Fruit fly (Drosophila melanogaster) whole organism, embryonic: ENCODE data around the gene CG17109.
A peak's percentile ranks its signal among the peaks of the same experiment; 100 is the strongest.

Experiments used
- BEAF-32 ChIP-seq: fragments of 200-800 bp; sonication (Bioruptor generic); optimal IDR thresholded peaks from 3 replicates; lab custom pipeline; 2017; ENCODE audit warnings: missing biosample characterization, missing genetic modification characterization, mild to moderate bottlenecking, moderate library complexity, missing genetic modification reagents
- Bteb2 ChIP-seq: fragments of 200-800 bp; sonication (Bioruptor generic); optimal IDR thresholded peaks from 2 replicates; lab custom pipeline; 2016; ENCODE audit warnings: missing biosample characterization, missing genetic modification characterization
- CG10543 ChIP-seq: fragments of 200-800 bp; sonication (Bioruptor generic); optimal IDR thresholded peaks from 3 replicates; lab custom pipeline; 2017; ENCODE audit warnings: missing biosample characterization, mild to moderate bottlenecking, missing genetic modification characterization, moderate library complexity
- CG11723 ChIP-seq: fragments of 200-800 bp; sonication (Bioruptor generic); optimal IDR thresholded peaks from 2 replicates; lab custom pipeline; 2017; ENCODE audit warnings: missing biosample characterization, mild to moderate bottlenecking, missing genetic modification characterization
- CG12104 ChIP-seq: fragments of 200-800 bp; sonication (Bioruptor generic); optimal IDR thresholded peaks from 3 replicates; lab custom pipeline; 2016; ENCODE audit warnings: missing biosample characterization, missing genetic modification characterization
- CG13775 ChIP-seq: fragments of 200-800 bp; sonication (Bioruptor generic); optimal IDR thresholded peaks from 3 replicates; lab custom pipeline; 2017; ENCODE audit warnings: missing biosample characterization, mild to moderate bottlenecking, missing genetic modification characterization
- CG13894 ChIP-seq: fragments of 200-800 bp; sonication (Bioruptor generic); optimal IDR thresholded peaks from 3 replicates; lab custom pipeline; 2018; ENCODE audit warnings: missing biosample characterization, mild to moderate bottlenecking, missing genetic modification characterization, moderate library complexity
- CG1603 ChIP-seq: fragments of 200-800 bp; sonication (Bioruptor generic); optimal IDR thresholded peaks from 2 replicates; lab custom pipeline; 2019; ENCODE audit warnings: missing biosample characterization, mild to moderate bottlenecking, missing genetic modification characterization, moderate library complexity
- CG1647 ChIP-seq: fragments of 200-800 bp; sonication (Bioruptor generic); optimal IDR thresholded peaks from 3 replicates; lab custom pipeline; 2016; ENCODE audit warnings: missing biosample characterization, missing genetic modification characterization
- CG17361 ChIP-seq: fragments of 200-800 bp; sonication (Bioruptor generic); IDR thresholded peaks from 3 replicates; pipeline ENCODE4 v1.3.6; 2022; ENCODE audit warnings: missing biosample characterization, missing genetic modification characterization
- CG17612 ChIP-seq: fragments of 200-800 bp; sonication (Bioruptor generic); IDR thresholded peaks from 2 replicates; pipeline ENCODE4 v1.3.6; 2022; ENCODE audit warnings: missing biosample characterization, missing genetic modification characterization
- CG18011 ChIP-seq: fragments of 200-800 bp; sonication (Bioruptor generic); optimal IDR thresholded peaks from 2 replicates; lab custom pipeline; 2017; ENCODE audit warnings: missing biosample characterization, missing genetic modification characterization, mild to moderate bottlenecking, moderate library complexity, missing genotype
- CG18476 ChIP-seq: fragments of 200-800 bp; sonication (Bioruptor generic); optimal IDR thresholded peaks from 2 replicates; lab custom pipeline; 2016; ENCODE audit warnings: missing biosample characterization, mild to moderate bottlenecking, missing genetic modification characterization
- CG42726 ChIP-seq: fragments of 200-800 bp; sonication (Bioruptor generic); IDR thresholded peaks from 2 replicates; pipeline ENCODE4 v1.3.6; 2022; ENCODE audit warnings: missing biosample characterization, missing genetic modification characterization; ENCODE audit not compliant: partially characterized antibody
- CG4617 ChIP-seq: fragments of 200-800 bp; sonication (Bioruptor generic); optimal IDR thresholded peaks from 3 replicates; lab custom pipeline; 2016; ENCODE audit warnings: missing biosample characterization, missing genetic modification characterization, borderline replicate concordance
- CrebB ChIP-seq: fragments of 200-800 bp; sonication (Bioruptor generic); optimal IDR thresholded peaks from 3 replicates; lab custom pipeline; 2018; ENCODE audit warnings: missing biosample characterization, mild to moderate bottlenecking, missing genetic modification characterization
- Dll ChIP-seq: fragments of 200-800 bp; sonication (Bioruptor generic); IDR thresholded peaks from 4 replicates; pipeline ENCODE4 v1.3.6; 2022; ENCODE audit warnings: missing biosample characterization, missing genetic modification characterization; ENCODE audit not compliant: partially characterized antibody
- E2f2 ChIP-seq: fragments of 200-800 bp; sonication (Bioruptor generic); IDR thresholded peaks from 2 replicates; pipeline ENCODE4 v1.3.6; 2022; ENCODE audit warnings: missing biosample characterization, missing genetic modification characterization
- Fer3 ChIP-seq: fragments of 200-800 bp; sonication (Bioruptor generic); optimal IDR thresholded peaks from 2 replicates; lab custom pipeline; 2018; ENCODE audit warnings: missing biosample characterization, mild to moderate bottlenecking, missing genetic modification characterization, moderate library complexity
- Hand ChIP-seq: fragments of 200-800 bp; sonication (Bioruptor generic); optimal IDR thresholded peaks from 2 replicates; lab custom pipeline; 2017; ENCODE audit warnings: mild to moderate bottlenecking, missing biosample characterization, missing genetic modification reagents, missing genetic modification characterization
- HmgZ ChIP-seq: fragments of 200-800 bp; sonication (Bioruptor generic); optimal IDR thresholded peaks from 2 replicates; lab custom pipeline; 2018; ENCODE audit warnings: missing biosample characterization, mild to moderate bottlenecking, missing genetic modification characterization
- Hmr ChIP-seq: fragments of 200-800 bp; sonication (Bioruptor generic); optimal IDR thresholded peaks from 3 replicates; lab custom pipeline; 2017; ENCODE audit warnings: mild to moderate bottlenecking, missing biosample characterization, missing genetic modification reagents, missing genetic modification characterization
- MBD-R2 ChIP-seq: fragments of 200-800 bp; sonication (Bioruptor generic); IDR thresholded peaks from 2 replicates; pipeline ENCODE4 v1.3.6; 2022; ENCODE audit warnings: missing biosample characterization, missing genetic modification characterization
- MESR4 ChIP-seq: fragments of 200-800 bp; sonication (Bioruptor generic); optimal IDR thresholded peaks from 2 replicates; lab custom pipeline; 2018; ENCODE audit warnings: missing biosample characterization, mild to moderate bottlenecking, missing genetic modification characterization, moderate library complexity
- Optix ChIP-seq: fragments of 200-800 bp; sonication (Bioruptor generic); IDR thresholded peaks from 3 replicates; pipeline ENCODE4 v1.3.6; 2022; ENCODE audit warnings: missing biosample characterization, missing genetic modification characterization
- Poxn ChIP-seq: fragments of 200-800 bp; sonication (Bioruptor generic); IDR thresholded peaks from 2 replicates; pipeline ENCODE4 v1.3.6; 2022; ENCODE audit warnings: missing biosample characterization, missing genetic modification characterization
- Scr ChIP-seq: fragments of 200-800 bp; sonication (Bioruptor generic); IDR thresholded peaks from 2 replicates; pipeline ENCODE4 v1.3.6; 2022; ENCODE audit warnings: missing biosample characterization, missing genetic modification characterization; ENCODE audit not compliant: partially characterized antibody
- Spps ChIP-seq: fragments of 200-800 bp; sonication (Bioruptor generic); optimal IDR thresholded peaks from 2 replicates; lab custom pipeline; 2018; ENCODE audit warnings: missing biosample characterization, mild to moderate bottlenecking, missing genetic modification characterization
- YL-1 ChIP-seq: fragments of 200-800 bp; sonication (Bioruptor generic); optimal IDR thresholded peaks from 3 replicates; lab custom pipeline; 2017; ENCODE audit warnings: missing biosample characterization, mild to moderate bottlenecking, missing genetic modification characterization
- abd-A ChIP-seq: fragments of 200-800 bp; sonication (Bioruptor generic); optimal IDR thresholded peaks from 3 replicates; lab custom pipeline; 2019; ENCODE audit warnings: missing biosample characterization, mild to moderate bottlenecking, missing genetic modification characterization, moderate library complexity
- cas ChIP-seq: fragments of 200-800 bp; sonication (Bioruptor generic); IDR thresholded peaks from 2 replicates; pipeline ENCODE4 v1.3.6; 2022; ENCODE audit warnings: missing biosample characterization, missing genetic modification characterization
- croc ChIP-seq: fragments of 200-800 bp; sonication (Bioruptor generic); conservative IDR thresholded peaks from 3 replicates; pipeline ENCODE4 v1.3.6; 2022; ENCODE audit warnings: missing biosample characterization, missing genetic modification characterization
- cwo ChIP-seq: fragments of 200-800 bp; sonication (Bioruptor generic); optimal IDR thresholded peaks from 3 replicates; lab custom pipeline; 2017; ENCODE audit warnings: missing biosample characterization, missing genetic modification characterization, mild to moderate bottlenecking, moderate library complexity, missing genetic modification reagents
- dati ChIP-seq: fragments of 200-800 bp; sonication (Bioruptor generic); IDR thresholded peaks from 2 replicates; pipeline ENCODE4 v1.3.6; 2022; ENCODE audit warnings: missing biosample characterization, missing genetic modification characterization
- disco-r ChIP-seq: fragments of 200-800 bp; sonication (Bioruptor generic); optimal IDR thresholded peaks from 2 replicates; lab custom pipeline; 2016; ENCODE audit warnings: missing biosample characterization, missing genetic modification characterization
- grn ChIP-seq: fragments of 200-800 bp; sonication (Bioruptor generic); optimal IDR thresholded peaks from 3 replicates; lab custom pipeline; 2017; ENCODE audit warnings: missing biosample characterization, missing genetic modification characterization
- onecut ChIP-seq: fragments of 200-800 bp; sonication (Bioruptor generic); IDR thresholded peaks from 2 replicates; pipeline ENCODE4 v1.3.6; 2022; ENCODE audit warnings: missing biosample characterization, missing genetic modification characterization
- rib ChIP-seq: fragments of 200-800 bp; sonication (Bioruptor generic); IDR thresholded peaks from 2 replicates; pipeline ENCODE4 v1.3.6; 2022; ENCODE audit warnings: missing biosample characterization, missing genetic modification characterization
- row ChIP-seq: fragments of 200-800 bp; sonication (Bioruptor generic); IDR thresholded peaks from 3 replicates; pipeline ENCODE4 v1.3.6; 2022; ENCODE audit warnings: missing biosample characterization, missing genetic modification characterization
- schlank ChIP-seq: fragments of 200-800 bp; sonication (Bioruptor generic); optimal IDR thresholded peaks from 2 replicates; lab custom pipeline; 2018; ENCODE audit warnings: missing biosample characterization, mild to moderate bottlenecking, missing genetic modification characterization
- sens-2 ChIP-seq: fragments of 200-800 bp; sonication (Bioruptor generic); IDR thresholded peaks from 2 replicates; pipeline ENCODE4 v1.3.6; 2022; ENCODE audit warnings: missing biosample characterization, missing genetic modification characterization
- sna ChIP-seq: fragments of 200-800 bp; sonication (Bioruptor generic); IDR thresholded peaks from 2 replicates; pipeline ENCODE4 v1.3.6; 2022; ENCODE audit warnings: missing biosample characterization, missing genetic modification characterization; ENCODE audit not compliant: partially characterized antibody
- sr ChIP-seq: fragments of 200-800 bp; sonication (Bioruptor generic); IDR thresholded peaks from 3 replicates; pipeline ENCODE4 v1.3.6; 2022; ENCODE audit warnings: missing biosample characterization, missing genetic modification characterization
- stwl ChIP-seq: fragments of 200-800 bp; sonication (Bioruptor generic); optimal IDR thresholded peaks from 3 replicates; lab custom pipeline; 2018; ENCODE audit warnings: missing biosample characterization, mild to moderate bottlenecking, missing genetic modification characterization, moderate library complexity
- tgo ChIP-seq: fragments of 200-800 bp; sonication (Bioruptor generic); IDR thresholded peaks from 3 replicates; pipeline ENCODE4 v1.3.6; 2022; ENCODE audit warnings: missing biosample characterization, missing genetic modification characterization
- tll ChIP-seq, 2 experiments: fragments of 200-800 bp in 1 of 2; fragments of >200 bp in 1 of 2; sonication (Bioruptor generic) in 1 of 2; optimal IDR thresholded peaks; 2 replicates each; lab custom pipeline; 2017 to 2019; ENCODE audit warnings: missing biosample characterization in 2 of 2, missing genetic modification characterization in 2 of 2, mild to moderate bottlenecking in 1 of 2, moderate library complexity in 1 of 2
- tx ChIP-seq: fragments of 200-800 bp; sonication (Bioruptor generic); optimal IDR thresholded peaks from 2 replicates; lab custom pipeline; 2016; ENCODE audit warnings: missing biosample characterization, missing genetic modification characterization
- unc-4 ChIP-seq: fragments of 200-800 bp; sonication (Bioruptor generic); IDR thresholded peaks from 2 replicates; pipeline ENCODE4 v1.3.6; 2022; ENCODE audit warnings: missing biosample characterization, missing genetic modification characterization; ENCODE audit not compliant: partially characterized antibody
- usp ChIP-seq: fragments of >200 bp; optimal IDR thresholded peaks from 2 replicates; lab custom pipeline; 2017; ENCODE audit warnings: missing biosample characterization, missing genetic modification characterization

The CG17109 gene

dm6 chr3R:23126241-23127022, 30.9 kb downstream of the CG17109 start, which contains the start of gene CG31365 (continued):
- TF ChIP-seq Dll (peak; percentile 15; the same call in 1 of the 4 replicates), sens-2 (GFP tag; lab: Robert Waterston, UW) (no peak), sr (GFP tag; lab: Robert Waterston, UW) (no peak), CG18476 (GFP tag; lab: Kevin White, UChicago) (no peak), Hmr (GFP tag; lab: Kevin White, UChicago) (no peak), row (GFP tag; lab: Robert Waterston, UW) (peak; percentile 44; the same call in 2 of the 3 replicates), CG18011 (GFP tag; lab: Kevin White, UChicago) (no peak), CG1603 (tag; lab: Kevin White, UChicago) (peak; percentile 40), CG1647 (GFP tag; lab: Kevin White, UChicago) (no peak), rib (GFP tag; lab: Robert Waterston, UW) (no peak), disco-r (GFP tag; lab: Kevin White, UChicago) (no peak), YL-1 (GFP tag; lab: Kevin White, UChicago) (peak; percentile 75), Optix (GFP tag; lab: Robert Waterston, UW) (no peak), cwo (GFP tag; lab: Kevin White, UChicago) (no peak), sna (GFP tag; lab: Robert Waterston, UW) (0 out of 2 replicates have a peak, but pooled peaks have one; percentile 24), tgo (GFP tag; lab: Robert Waterston, UW) (no peak), stwl (tag; lab: Kevin White, UChicago) (peak; percentile 63), CG13894 (tag; lab: Kevin White, UChicago) (no peak), usp (GFP tag; lab: Kevin White, UChicago) (no peak), grn (GFP tag; lab: Kevin White, UChicago) (no peak), CG17361 (GFP tag; lab: Robert Waterston, UW) (no peak), HmgZ (tag; lab: Kevin White, UChicago) (peak; percentile 31), abd-A (no peak), Poxn (GFP tag; lab: Robert Waterston, UW) (no peak), BEAF-32 (peak; percentile 36), tll (GFP tag; optimal IDR thresholded peaks at IDR 0.05; lab: Kevin White, UChicago) (no peak), tx (GFP tag; lab: Kevin White, UChicago) (no peak), CrebB (tag; lab: Kevin White, UChicago) (no peak), unc-4 (peak; percentile 46; the same call in 1 of the 2 replicates), dati (GFP tag; lab: Robert Waterston, UW) (no peak), E2f2 (GFP tag; lab: Robert Waterston, UW) (peak; percentile 46), Hand (GFP tag; lab: Kevin White, UChicago) (no peak), MESR4 (GFP tag; lab: Kevin White, UChicago) (peak; percentile 90), CG42726 (GFP tag; lab: Robert Waterston, UW) (no peak), CG17612 (GFP tag; lab: Robert Waterston, UW) (no peak), MBD-R2 (peak; percentile 67), croc (GFP tag; lab: Robert Waterston, UW) (no peak), CG12104 (GFP tag; lab: Kevin White, UChicago) (no peak), CG10543 (GFP tag; lab: Kevin White, UChicago) (no peak), Bteb2 (GFP tag; lab: Kevin White, UChicago) (no peak), CG11723 (GFP tag; lab: Kevin White, UChicago) (no peak), Scr (GFP tag; lab: Robert Waterston, UW) (peak; percentile 28; the same call in 1 of the 2 replicates), CG13775 (no peak), onecut (GFP tag; lab: Robert Waterston, UW) (no peak), schlank (tag; lab: Kevin White, UChicago) (no peak), cas (GFP tag; lab: Robert Waterston, UW) (no peak), Spps (tag; lab: Kevin White, UChicago) (no peak), CG4617 (GFP tag; lab: Kevin White, UChicago) (peak; percentile 75), Fer3 (no peak)
